Fruit fly (Drosophila melanogaster): ENCODE data around the gene pix.

Gene pix

dm6 chr3L:8954648-8955033, 19.9 kb downstream of the pix start, which contains the start of gene GNBP3:
GNBP3 (plus strand) TSS chr3L:8955021.
- peak; percentile 75 for TF ChIP-seq noc (tag; optimal IDR thresholded peaks at IDR 0.05)

DNA sequence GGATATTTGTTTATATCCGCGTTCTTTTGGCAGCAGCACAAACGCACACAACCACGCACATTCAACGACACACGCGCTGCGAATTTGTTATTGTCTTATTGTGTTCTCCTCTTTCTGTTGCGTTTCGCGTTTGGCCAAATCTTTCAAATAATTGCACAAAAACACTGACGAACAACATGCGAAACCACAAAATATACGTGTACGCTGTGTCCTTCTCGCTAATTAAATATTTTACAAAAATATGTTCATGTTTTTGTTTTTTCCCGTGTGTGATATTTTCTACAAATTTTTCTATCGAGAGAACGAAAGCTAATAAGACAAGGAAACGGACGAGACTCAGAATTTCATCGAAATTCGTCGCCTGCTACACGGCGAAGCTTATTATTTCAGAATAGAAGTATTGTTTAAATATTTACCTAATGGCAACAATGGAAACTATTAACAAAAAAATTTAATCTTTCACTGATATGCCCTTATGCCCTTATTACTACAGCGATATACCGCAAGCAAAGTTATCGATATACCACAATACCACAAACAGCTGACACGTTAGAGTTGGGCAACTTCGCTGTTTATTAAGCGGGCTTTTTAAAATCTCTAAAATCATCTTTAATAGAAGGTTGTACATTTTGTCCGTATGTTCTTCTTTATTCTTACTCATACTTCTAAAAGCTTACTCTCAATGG, 20.5 kb downstream of the pix start, which contains the start of the genes CG43783 and orb2:
Gene CG43783, minus strand, starts transcription at position 311 of the 686 bp plus-strand sequence.
Gene orb2, minus strand, starts transcription at position 502 of the 686 bp plus-strand sequence.
- no peak for TF ChIP-seq noc (tag; optimal IDR thresholded peaks at IDR 0.05)

DNA sequence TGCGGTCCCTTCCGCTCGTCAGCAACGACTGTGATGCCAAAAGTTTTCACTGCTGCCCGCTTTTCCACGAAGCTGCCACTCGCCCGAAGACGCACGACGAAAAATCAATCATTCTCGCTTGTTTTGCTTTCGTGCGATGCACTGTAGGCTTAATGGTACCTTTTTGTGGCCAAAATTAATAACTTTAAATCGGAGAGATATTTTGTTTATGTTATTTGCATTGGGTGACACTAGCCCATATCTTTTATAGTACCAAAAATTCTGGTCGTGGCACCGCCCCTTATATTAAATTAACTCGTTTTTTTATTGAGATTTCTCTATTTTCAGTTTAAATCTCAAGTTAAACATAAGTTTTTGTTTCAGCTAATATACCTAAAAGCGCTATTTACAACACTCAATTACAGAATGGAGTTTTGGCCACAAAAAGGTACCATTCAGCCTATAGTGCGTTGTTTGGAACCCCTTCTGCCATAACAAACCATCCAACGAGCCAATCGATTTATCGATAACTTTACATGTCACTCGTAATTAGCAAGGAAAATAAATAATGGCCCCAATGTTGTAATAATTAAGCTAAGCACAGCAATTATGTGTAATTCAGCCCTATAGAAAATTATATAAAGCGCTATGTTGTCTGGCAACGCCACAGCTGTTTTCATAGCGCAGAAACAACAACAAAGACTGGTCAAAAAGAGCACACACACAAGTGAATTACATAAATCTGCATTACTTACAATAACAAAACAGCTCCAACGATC, 21.2 kb downstream of the pix start:
- TF ChIP-seq noc (tag; optimal IDR thresholded peaks at IDR 0.05), result peak; percentile 39

DNA sequence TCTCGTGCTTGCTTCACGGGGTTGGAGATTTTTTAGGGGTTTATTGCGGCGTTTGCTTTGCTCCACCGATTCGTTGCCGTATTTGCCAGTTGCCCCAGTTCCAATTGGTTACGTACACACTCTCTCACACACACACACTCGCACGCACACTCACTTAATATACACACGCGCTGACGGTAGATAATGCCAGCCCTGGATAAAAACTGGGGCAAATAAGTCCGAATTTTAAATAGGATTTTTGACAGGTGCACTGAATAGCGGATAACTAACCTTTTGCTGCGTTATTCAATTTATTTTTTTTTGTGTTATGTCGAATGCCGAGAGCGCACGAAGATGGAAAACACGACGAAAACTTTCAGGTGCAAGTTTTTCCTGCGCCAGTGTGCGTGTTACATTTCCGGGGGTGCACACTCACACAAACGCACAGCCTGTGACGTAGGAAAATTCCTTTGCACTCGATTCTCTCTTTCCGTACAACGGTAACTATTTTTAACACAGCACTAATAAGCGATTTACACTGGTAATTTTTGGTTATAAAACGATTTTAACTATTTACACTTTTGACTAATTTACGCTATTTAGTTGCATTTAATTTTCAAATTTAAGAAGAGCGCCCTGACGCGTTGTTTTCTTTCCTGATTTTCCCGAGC, 21.9 kb downstream of the pix start:
- no peak for TF ChIP-seq noc (tag; optimal IDR thresholded peaks at IDR 0.05)

DNA sequence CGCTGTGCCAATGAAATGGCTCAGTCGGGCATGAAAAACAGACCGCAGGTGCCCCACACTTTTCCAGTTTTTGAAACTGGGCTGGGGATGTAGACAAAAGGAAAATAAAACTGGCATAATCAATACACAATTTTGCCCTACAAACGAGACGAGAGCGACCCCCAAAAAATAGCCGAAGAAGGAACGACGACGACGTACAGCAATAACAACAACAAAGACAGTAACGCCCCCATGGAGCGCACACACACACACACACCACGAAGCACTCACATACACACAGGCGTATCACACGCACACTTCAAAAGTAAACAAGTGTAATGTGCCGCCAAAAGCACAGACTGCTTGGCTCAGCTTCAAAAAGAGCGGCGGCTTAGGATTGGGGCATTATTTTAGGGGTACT, 23.1 kb downstream of the pix start:
- TF ChIP-seq noc (tag; optimal IDR thresholded peaks at IDR 0.05), result no peak

DNA sequence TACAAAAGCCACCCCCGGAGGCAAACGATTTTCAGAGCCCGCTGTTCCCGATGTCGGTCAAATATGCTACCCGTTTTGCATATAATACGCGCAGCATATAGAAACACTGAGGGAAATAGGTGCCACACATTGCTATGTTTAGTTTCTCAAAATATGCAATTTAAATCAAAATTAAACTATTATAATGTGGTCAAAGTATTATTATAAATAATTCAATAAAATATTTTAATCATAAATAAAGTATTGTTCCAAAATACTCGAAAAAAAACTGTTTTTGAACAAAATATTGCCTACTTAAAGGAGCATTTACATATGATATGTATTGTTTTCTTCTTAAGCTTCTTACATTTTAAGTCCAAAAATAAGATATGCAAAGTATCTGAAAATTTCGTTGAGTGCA, 23.6 kb downstream of the pix start:
- no peak for TF ChIP-seq noc (tag; optimal IDR thresholded peaks at IDR 0.05)

DNA sequence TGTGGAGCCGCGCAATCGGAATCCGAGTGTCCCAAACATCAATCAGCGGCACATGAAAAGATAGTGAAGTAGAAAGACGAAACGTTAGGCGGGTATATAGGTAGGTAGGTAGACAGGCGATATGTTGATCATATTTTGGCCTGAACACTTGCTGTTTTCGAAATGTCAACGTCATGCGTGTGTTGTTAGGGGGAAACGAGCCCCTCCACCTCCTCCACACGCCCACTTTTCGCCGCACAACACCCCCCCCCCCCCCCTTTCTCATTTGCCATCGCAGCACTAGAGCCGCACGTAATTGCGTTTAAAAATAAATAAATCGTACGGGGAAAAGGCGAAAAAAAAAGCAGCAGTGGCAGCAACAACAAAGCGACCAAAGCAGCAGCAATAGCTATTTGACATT, 24.7 kb downstream of the pix start:
- no peak for TF ChIP-seq noc (tag; optimal IDR thresholded peaks at IDR 0.05)

DNA sequence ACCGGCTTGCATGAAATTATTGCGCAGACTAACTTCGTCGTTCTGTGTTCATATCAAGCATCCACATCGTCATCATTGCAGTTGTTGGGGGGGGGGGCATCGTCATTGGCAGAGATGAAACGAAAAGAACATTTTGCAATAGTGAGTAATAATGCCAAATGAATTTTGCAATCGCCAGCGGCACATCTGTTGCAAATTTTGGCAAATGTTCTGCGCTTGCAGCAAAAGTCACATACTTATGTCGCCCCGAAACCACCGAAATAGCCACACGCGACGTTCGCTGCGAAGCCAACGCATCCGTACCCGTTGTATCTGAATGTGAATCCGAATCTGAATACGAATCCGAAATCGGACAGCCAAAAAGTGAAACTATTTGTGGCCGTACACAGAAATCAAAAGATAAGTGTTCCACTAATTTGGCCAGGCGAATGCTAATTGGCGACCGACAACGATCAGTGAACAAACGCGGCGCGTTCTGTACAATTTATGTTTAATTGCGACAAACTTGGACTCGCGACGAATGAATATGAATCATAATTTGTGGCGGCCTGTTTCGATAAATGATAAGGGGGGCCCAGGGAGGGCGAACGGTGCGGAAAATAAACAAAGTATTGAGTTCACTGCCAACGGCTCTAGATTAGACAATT, 26.6 kb downstream of the pix start:
- no peak for TF ChIP-seq noc (tag; optimal IDR thresholded peaks at IDR 0.05)

DNA sequence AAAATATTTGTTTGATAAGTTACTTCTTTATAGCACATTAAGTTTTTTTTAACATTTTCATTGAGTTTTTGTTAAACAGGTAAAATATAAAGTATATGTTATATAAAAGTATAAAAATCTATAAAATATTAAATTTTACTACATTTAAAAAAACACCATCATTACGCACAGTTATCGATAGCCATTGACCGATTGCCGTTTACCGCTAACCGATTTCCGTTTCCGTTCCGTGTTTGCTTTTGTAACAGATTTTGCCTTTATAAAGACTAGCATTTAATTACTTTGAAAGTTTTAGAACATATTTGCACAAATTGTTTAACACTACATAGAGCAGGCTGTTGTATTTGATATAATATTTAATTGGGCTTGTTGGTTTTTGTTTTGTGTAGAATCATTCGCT, 34.9 kb downstream of the pix start:
- no peak for TF ChIP-seq noc (tag; optimal IDR thresholded peaks at IDR 0.05)

DNA sequence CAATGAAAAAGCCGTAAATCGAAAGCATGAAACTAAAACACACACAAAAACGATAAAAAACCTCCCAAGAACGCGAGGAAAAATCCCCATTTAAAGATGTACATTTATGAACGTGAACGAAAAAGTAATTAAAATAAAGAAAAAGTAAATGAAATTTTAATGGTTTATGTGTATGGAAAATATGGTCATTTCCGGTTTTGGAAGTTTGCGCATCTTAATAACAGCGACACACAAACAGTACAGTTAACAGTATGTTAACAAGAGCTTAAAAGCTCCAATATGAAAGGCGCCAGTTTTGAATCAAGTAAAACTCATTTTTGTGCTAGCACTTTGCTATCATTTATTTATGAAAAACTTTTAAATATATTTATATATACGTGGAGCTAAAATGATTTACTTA, 42.6 kb downstream of the pix start:
- no peak for TF ChIP-seq noc (tag; optimal IDR thresholded peaks at IDR 0.05)

DNA sequence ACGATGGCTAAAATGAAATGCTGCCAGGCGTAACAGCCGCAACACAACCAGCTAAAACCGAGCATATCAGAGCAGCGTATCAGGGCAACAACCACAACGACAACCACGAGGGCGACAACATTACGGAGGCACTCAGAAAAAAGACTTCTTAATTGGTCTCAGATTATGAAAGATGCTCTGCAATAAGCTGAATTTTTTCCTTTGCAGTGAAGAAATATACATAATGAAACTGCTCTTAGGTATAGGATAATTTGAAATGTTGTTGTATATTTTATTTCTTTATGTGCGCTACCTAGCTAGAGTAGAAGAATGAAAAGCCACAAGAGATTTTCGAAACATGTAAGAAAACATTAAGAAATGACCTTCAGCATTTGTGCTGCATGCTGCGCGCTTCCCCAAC, 45.0 kb downstream of the pix start:
- no peak for TF ChIP-seq noc (tag; optimal IDR thresholded peaks at IDR 0.05)

DNA sequence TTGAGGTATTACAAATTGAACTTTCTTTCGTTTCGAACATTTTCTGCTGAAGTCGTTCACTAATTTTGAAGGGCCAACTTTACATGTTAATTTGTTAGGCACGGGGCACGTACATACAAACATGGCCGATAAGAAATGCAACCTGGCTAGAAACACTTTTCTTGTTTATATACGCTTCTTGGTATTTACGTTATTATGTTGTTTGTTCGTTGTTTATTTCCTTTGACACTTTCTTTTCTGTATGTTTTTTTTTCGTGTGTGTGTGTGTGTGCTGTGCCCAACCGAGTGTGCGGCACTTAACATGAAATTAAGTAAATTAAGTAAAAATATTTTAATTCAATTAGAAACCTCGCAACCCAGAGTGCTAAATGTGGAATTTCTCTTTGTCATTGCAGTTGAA, 48.9 kb downstream of the pix start:
- TF ChIP-seq noc (tag; optimal IDR thresholded peaks at IDR 0.05), result no peak

- no peak for TF ChIP-seq noc (tag; optimal IDR thresholded peaks at IDR 0.05)
Measured at dm6 chr3L:8924999-8925398, 49.6 kb downstream of the pix start.

DNA sequence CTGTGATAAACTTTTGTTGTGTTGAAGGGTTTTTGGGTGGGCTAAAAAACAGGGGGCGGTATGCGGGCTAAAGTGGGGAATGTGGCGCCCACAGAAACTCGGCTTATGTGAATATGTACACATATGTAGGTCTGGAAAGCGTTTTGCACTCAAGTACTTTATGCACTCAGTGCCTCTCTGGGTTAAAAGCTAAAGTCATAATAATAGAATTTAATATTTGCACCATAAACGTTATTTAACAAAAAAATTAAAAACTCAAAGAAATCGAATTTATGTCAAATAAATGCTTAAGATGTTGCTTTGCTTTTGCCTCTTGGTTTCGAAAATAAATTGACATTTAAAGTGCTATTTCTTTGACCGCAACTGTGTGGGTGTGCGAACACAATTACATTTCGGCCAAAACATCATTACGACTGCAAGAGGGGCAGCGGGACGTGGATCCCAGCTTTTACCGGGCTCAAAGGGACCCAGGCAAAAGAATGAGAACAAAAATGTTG, 50.1 kb downstream of the pix start:
- TF ChIP-seq noc (tag; optimal IDR thresholded peaks at IDR 0.05), result no peak

Measured in whole organism, larva.